Fruit fly (Drosophila melanogaster) whole organism, prepupa: ENCODE results near the gene CG33795.

Experiments
- Blimp-1 ChIP-seq: fragments of 200-800 bp; sonication (Bioruptor generic); optimal IDR thresholded peaks from 3 replicates; lab custom pipeline; 2017; ENCODE audit warnings: missing biosample characterization, missing genetic modification characterization, mild to moderate bottlenecking, moderate library complexity, missing genetic modification reagents
- CG10631 ChIP-seq: fragments of 200-800 bp; sonication (Bioruptor generic); optimal IDR thresholded peaks from 2 replicates; lab custom pipeline; 2016; ENCODE audit warnings: missing biosample characterization, missing genetic modification characterization
- CG10669 ChIP-seq: fragments of 200-800 bp; sonication (Bioruptor generic); optimal IDR thresholded peaks from 3 replicates; lab custom pipeline; 2018; ENCODE audit warnings: missing biosample characterization, mild to moderate bottlenecking, missing genetic modification characterization, moderate library complexity
- CG11294 ChIP-seq: fragments of 200-800 bp; sonication (Bioruptor generic); IDR thresholded peaks from 2 replicates; pipeline ENCODE4 v1.3.6; 2022; ENCODE audit warnings: missing biosample characterization, missing genetic modification characterization
- CG11762 ChIP-seq: fragments of 200-800 bp; sonication (Bioruptor generic); optimal IDR thresholded peaks from 3 replicates; lab custom pipeline; 2016; ENCODE audit warnings: missing biosample characterization, missing genetic modification characterization; ENCODE audit not compliant: insufficient read depth
- CG11902 ChIP-seq: fragments of 200-800 bp; sonication (Bioruptor generic); optimal IDR thresholded peaks from 3 replicates; lab custom pipeline; 2016; ENCODE audit warnings: missing biosample characterization, missing genetic modification characterization
- CG15336 ChIP-seq: fragments of 200-800 bp; sonication (Bioruptor generic); IDR thresholded peaks from 2 replicates; pipeline ENCODE4 v1.3.6; 2022; ENCODE audit warnings: missing biosample characterization, missing genetic modification characterization
- CG1621 ChIP-seq: fragments of 200-800 bp; sonication (Bioruptor generic); optimal IDR thresholded peaks from 3 replicates; lab custom pipeline; 2018; ENCODE audit warnings: missing biosample characterization, mild to moderate bottlenecking, missing genetic modification characterization
- CG3032 ChIP-seq: fragments of 200-800 bp; optimal IDR thresholded peaks from 2 replicates; lab custom pipeline; 2019; ENCODE audit warnings: missing biosample characterization, mild to moderate bottlenecking, missing genetic modification characterization, moderate library complexity
- CG31627 ChIP-seq: fragments of 200-800 bp; sonication (Bioruptor generic); optimal IDR thresholded peaks from 3 replicates; lab custom pipeline; 2016; ENCODE audit warnings: missing biosample characterization, missing genetic modification characterization
- CG32006 ChIP-seq: fragments of 200-800 bp; sonication (Bioruptor generic); optimal IDR thresholded peaks from 3 replicates; lab custom pipeline; 2017; ENCODE audit warnings: missing biosample characterization, mild to moderate bottlenecking, missing genetic modification characterization
- CG3919 ChIP-seq: fragments of 200-800 bp; sonication (Bioruptor generic); optimal IDR thresholded peaks from 3 replicates; lab custom pipeline; 2016; ENCODE audit warnings: missing biosample characterization, missing genetic modification characterization
- CG4318 ChIP-seq: fragments of 200-800 bp; sonication (Bioruptor generic); optimal IDR thresholded peaks from 3 replicates; lab custom pipeline; 2017; ENCODE audit warnings: missing biosample characterization, mild to moderate bottlenecking, missing genetic modification characterization
- CG6163 ChIP-seq: fragments of 200-800 bp; sonication (Bioruptor generic); IDR thresholded peaks from 3 replicates; pipeline ENCODE4 v1.3.6; 2022; ENCODE audit warnings: missing biosample characterization, missing genetic modification characterization
- CG6276 ChIP-seq: fragments of 200-800 bp; sonication (Bioruptor generic); optimal IDR thresholded peaks from 2 replicates; lab custom pipeline; 2017; ENCODE audit warnings: missing biosample characterization, mild to moderate bottlenecking, missing genetic modification characterization
- CG6792 ChIP-seq: fragments of 200-800 bp; sonication (Bioruptor generic); optimal IDR thresholded peaks from 3 replicates; lab custom pipeline; 2016; ENCODE audit warnings: missing biosample characterization, missing genetic modification characterization
- CG6808 ChIP-seq: fragments of 200-800 bp; sonication (Bioruptor generic); optimal IDR thresholded peaks from 3 replicates; lab custom pipeline; 2017; ENCODE audit warnings: missing biosample characterization, missing genetic modification characterization, mild to moderate bottlenecking, moderate library complexity, missing genetic modification reagents
- CG6854 ChIP-seq: fragments of 200-800 bp; sonication (Bioruptor generic); optimal IDR thresholded peaks from 2 replicates; lab custom pipeline; 2017; ENCODE audit warnings: missing biosample characterization, mild to moderate bottlenecking, missing genetic modification characterization
- CG7368 ChIP-seq: fragments of 200-800 bp; sonication (Bioruptor generic); optimal IDR thresholded peaks from 3 replicates; lab custom pipeline; 2016; ENCODE audit warnings: missing biosample characterization, missing genetic modification characterization
- CG8119 ChIP-seq: fragments of 200-800 bp; sonication (Bioruptor generic); IDR thresholded peaks from 3 replicates; pipeline ENCODE4 v1.3.6; 2022; ENCODE audit warnings: missing biosample characterization, missing genetic modification characterization
- CG8632 ChIP-seq: fragments of 200-800 bp; sonication (Bioruptor generic); optimal IDR thresholded peaks from 3 replicates; lab custom pipeline; 2016; ENCODE audit warnings: missing biosample characterization, missing genetic modification characterization
- Eip75B ChIP-seq: fragments of 200-800 bp; sonication (Bioruptor generic); optimal IDR thresholded peaks from 3 replicates; lab custom pipeline; 2016; ENCODE audit warnings: missing biosample characterization, missing genetic modification characterization
- Eip78C ChIP-seq: fragments of 200-800 bp; sonication (Bioruptor generic); peaks from one replicate; lab custom pipeline; 2016; ENCODE audit warnings: missing biosample characterization, missing genetic modification characterization
- Eip93F ChIP-seq: fragments of 200-800 bp; sonication (Bioruptor generic); optimal IDR thresholded peaks from 2 replicates; lab custom pipeline; 2016; ENCODE audit warnings: missing biosample characterization, mild to moderate bottlenecking, missing genetic modification characterization
- Ets21C ChIP-seq: fragments of 200-800 bp; sonication (Bioruptor generic); optimal IDR thresholded peaks from 3 replicates; lab custom pipeline; 2016; ENCODE audit warnings: missing biosample characterization, missing genetic modification characterization
- Ets96B ChIP-seq: fragments of 200-800 bp; optimal IDR thresholded peaks from 2 replicates; lab custom pipeline; 2019; ENCODE audit warnings: missing biosample characterization, mild to moderate bottlenecking, missing genetic modification characterization, moderate library complexity
- Hr4 ChIP-seq: fragments of 200-800 bp; sonication (Bioruptor generic); optimal IDR thresholded peaks from 3 replicates; lab custom pipeline; 2016; ENCODE audit warnings: missing biosample characterization, missing genetic modification characterization
- Lpt ChIP-seq: fragments of 200-800 bp; sonication (Bioruptor generic); optimal IDR thresholded peaks from 3 replicates; lab custom pipeline; 2016; ENCODE audit warnings: missing biosample characterization, missing genetic modification characterization
- Met ChIP-seq: fragments of 200-800 bp; sonication (Bioruptor generic); optimal IDR thresholded peaks from 3 replicates; lab custom pipeline; 2016; ENCODE audit warnings: missing biosample characterization, missing genetic modification characterization
- OdsH ChIP-seq: fragments of 200-800 bp; sonication (Bioruptor generic); optimal IDR thresholded peaks from 3 replicates; lab custom pipeline; 2016; ENCODE audit warnings: missing biosample characterization, missing genetic modification characterization
- Sox102F ChIP-seq: fragments of 200-800 bp; sonication (Bioruptor generic); optimal IDR thresholded peaks from 2 replicates; lab custom pipeline; 2016; ENCODE audit warnings: missing biosample characterization, mild to moderate bottlenecking, missing genetic modification characterization
- Sox14 ChIP-seq: fragments of 200-800 bp; sonication (Bioruptor generic); optimal IDR thresholded peaks from 3 replicates; lab custom pipeline; 2016; ENCODE audit warnings: missing biosample characterization, missing genetic modification characterization
- Sox15 ChIP-seq: fragments of 200-800 bp; sonication (Bioruptor generic); optimal IDR thresholded peaks from 3 replicates; lab custom pipeline; 2016; ENCODE audit warnings: missing biosample characterization, missing genetic modification characterization
- achi ChIP-seq: fragments of 200-800 bp; sonication (Bioruptor generic); optimal IDR thresholded peaks from 3 replicates; lab custom pipeline; 2016; ENCODE audit warnings: missing biosample characterization, missing genetic modification characterization
- acj6 ChIP-seq: fragments of 200-800 bp; sonication (Bioruptor generic); optimal IDR thresholded peaks from 3 replicates; lab custom pipeline; 2016; ENCODE audit warnings: missing biosample characterization, missing genetic modification characterization
- cyc ChIP-seq: fragments of 200-800 bp; sonication (Bioruptor generic); optimal IDR thresholded peaks from 3 replicates; lab custom pipeline; 2016; ENCODE audit warnings: missing biosample characterization, missing genetic modification characterization
- dac ChIP-seq: fragments of 200-800 bp; sonication (Bioruptor generic); optimal IDR thresholded peaks from 2 replicates; lab custom pipeline; 2017; ENCODE audit warnings: missing biosample characterization, mild to moderate bottlenecking, missing genetic modification characterization
- eg ChIP-seq: fragments of 200-800 bp; sonication (Bioruptor generic); IDR thresholded peaks from 3 replicates; pipeline ENCODE4 v1.3.6; 2022; ENCODE audit warnings: missing biosample characterization, missing genetic modification characterization
- esn ChIP-seq: fragments of 200-800 bp; sonication (Bioruptor generic); optimal IDR thresholded peaks from 2 replicates; lab custom pipeline; 2016; ENCODE audit warnings: missing biosample characterization, mild to moderate bottlenecking, missing genetic modification characterization, moderate library complexity
- net ChIP-seq: fragments of 200-800 bp; sonication (Bioruptor generic); optimal IDR thresholded peaks from 3 replicates; lab custom pipeline; 2016; ENCODE audit warnings: missing biosample characterization, missing genetic modification characterization
- pdm3 ChIP-seq: fragments of 200-800 bp; sonication (Bioruptor generic); optimal IDR thresholded peaks from 3 replicates; lab custom pipeline; 2016; ENCODE audit warnings: missing biosample characterization, missing genetic modification characterization
- salr ChIP-seq, 2 experiments: fragments of 200-800 bp; sonication (Bioruptor generic); optimal IDR thresholded peaks; 3 replicates each; lab custom pipeline; 2016 to 2018; ENCODE audit warnings: missing biosample characterization in 2 of 2, missing genetic modification characterization in 2 of 2, mild to moderate bottlenecking in 1 of 2
- spab ChIP-seq: fragments of 200-800 bp; sonication (Bioruptor generic); optimal IDR thresholded peaks from 2 replicates; lab custom pipeline; 2017; ENCODE audit warnings: missing biosample characterization, mild to moderate bottlenecking, missing genetic modification characterization, missing genetic modification reagents
- svp ChIP-seq: fragments of 200-800 bp; sonication (Bioruptor generic); peaks from one replicate; lab custom pipeline; 2016; ENCODE audit warnings: missing biosample characterization, missing genetic modification characterization
- topi ChIP-seq: fragments of 200-800 bp; sonication (Bioruptor generic); optimal IDR thresholded peaks from 3 replicates; lab custom pipeline; 2016; ENCODE audit warnings: missing biosample characterization, missing genetic modification characterization
- vri ChIP-seq: fragments of 200-800 bp; sonication (Bioruptor generic); optimal IDR thresholded peaks from 3 replicates; lab custom pipeline; 2016; ENCODE audit warnings: missing biosample characterization, mild to moderate bottlenecking, missing genetic modification characterization

Gene CG33795

DNA sequence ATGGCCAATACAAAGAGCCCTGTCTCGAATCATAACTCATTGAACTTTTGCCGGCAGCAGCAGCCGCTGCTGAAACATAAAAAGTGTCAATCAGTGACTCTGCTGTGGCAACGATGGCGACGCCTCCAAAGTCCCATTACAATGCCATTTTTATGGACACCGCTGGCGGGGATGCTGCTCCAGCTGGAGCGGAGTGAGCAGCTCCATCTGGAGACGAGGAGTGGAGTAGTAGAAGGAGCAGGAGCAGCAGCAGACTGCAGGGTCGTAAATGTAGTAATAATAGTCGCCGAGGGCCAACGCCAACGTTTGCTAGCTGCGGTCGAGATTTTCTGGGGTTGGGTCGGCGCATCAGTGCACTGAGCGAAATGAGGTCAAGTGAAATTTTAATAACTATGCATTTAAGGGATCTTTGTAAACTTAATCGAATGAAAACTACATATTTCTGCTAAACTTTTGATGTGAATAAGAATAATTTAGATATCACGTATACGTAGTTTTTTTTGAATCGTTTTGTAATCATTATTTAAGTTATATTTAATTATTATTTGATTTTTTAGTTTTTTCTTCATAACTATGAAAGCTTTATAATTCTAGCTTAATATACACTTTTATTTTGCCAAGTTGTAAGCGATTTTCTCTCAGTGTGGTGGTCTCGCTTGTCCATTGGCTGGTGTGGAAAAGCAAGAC lies 2.5 kb downstream of the CG33795 start (continued):
- TF ChIP-seq net (GFP tag; lab: Kevin White, UChicago) = no peak
- TF ChIP-seq CG4318 = no peak
- TF ChIP-seq CG8632 (GFP tag; lab: Kevin White, UChicago) = no peak
- no peak for TF ChIP-seq CG31627 (GFP tag; lab: Kevin White, UChicago)
- no peak for TF ChIP-seq eg (GFP tag; lab: Robert Waterston, UW)
- peak; percentile 46 for TF ChIP-seq CG3919 (GFP tag; lab: Kevin White, UChicago)
- TF ChIP-seq Lpt (GFP tag; lab: Kevin White, UChicago) = peak; percentile 26
- TF ChIP-seq Ets96B = peak; percentile 60
- no peak for TF ChIP-seq Eip93F
- TF ChIP-seq CG11902 (GFP tag; lab: Kevin White, UChicago) = no peak
- no peak for TF ChIP-seq topi
- TF ChIP-seq Hr4 (GFP tag; lab: Kevin White, UChicago) = no peak
- TF ChIP-seq CG32006 (GFP tag; lab: Kevin White, UChicago) = peak; percentile 46
- no peak for TF ChIP-seq Met
- TF ChIP-seq CG6854 (GFP tag; lab: Kevin White, UChicago) = no peak
- TF ChIP-seq pdm3 = peak; percentile 2
- no peak for TF ChIP-seq CG6276 (GFP tag; lab: Kevin White, UChicago)
- TF ChIP-seq Blimp-1 (GFP tag; lab: Kevin White, UChicago) = no peak
- TF ChIP-seq cyc (GFP tag; lab: Kevin White, UChicago) = no peak
- no peak for TF ChIP-seq CG6163 (GFP tag; lab: Robert Waterston, UW)
- peak; percentile 4 for TF ChIP-seq acj6 (GFP tag; lab: Kevin White, UChicago)
- TF ChIP-seq OdsH (GFP tag; lab: Kevin White, UChicago) = peak; percentile 23
- no peak for TF ChIP-seq CG15336
- TF ChIP-seq Sox15 = no peak
- TF ChIP-seq Sox102F (GFP tag; lab: Kevin White, UChicago) = no peak
- TF ChIP-seq CG7368 = peak; percentile 6
- no peak for TF ChIP-seq CG11294 (GFP tag; lab: Robert Waterston, UW)
- no peak for TF ChIP-seq Ets21C (GFP tag; lab: Kevin White, UChicago)
- no peak for TF ChIP-seq CG8119 (GFP tag; lab: Robert Waterston, UW)
- peak; percentile 40 for TF ChIP-seq CG10631 (GFP tag; lab: Kevin White, UChicago)
- TF ChIP-seq dac = no peak

- TF ChIP-seq vri = no peak
- peak; percentile 69 for TF ChIP-seq svp (GFP tag; lab: Kevin White, UChicago)
- no peak for TF ChIP-seq CG4318
- peak; percentile 3 for TF ChIP-seq Sox102F (GFP tag; lab: Kevin White, UChicago)
- peak; percentile 13 for TF ChIP-seq Sox14
- peak; percentile 58 for TF ChIP-seq CG8632 (GFP tag; lab: Kevin White, UChicago)
- peak; percentile 64 for TF ChIP-seq Ets96B
- TF ChIP-seq net (GFP tag; lab: Kevin White, UChicago) = no peak
- TF ChIP-seq CG7368 = no peak
- peak; percentile 53 for TF ChIP-seq acj6 (GFP tag; lab: Kevin White, UChicago)
- no peak for TF ChIP-seq eg (GFP tag; lab: Robert Waterston, UW)
- TF ChIP-seq OdsH (GFP tag; lab: Kevin White, UChicago) = peak; percentile 33
- TF ChIP-seq CG3032 (tag; lab: Kevin White, UChicago) = peak; percentile 50
- no peak for TF ChIP-seq CG11294 (GFP tag; lab: Robert Waterston, UW)
- peak; percentile 21 for TF ChIP-seq topi
- TF ChIP-seq CG31627 (GFP tag; lab: Kevin White, UChicago) = no peak
- no peak for TF ChIP-seq spab (GFP tag; lab: Kevin White, UChicago)
- TF ChIP-seq CG6792 (GFP tag; lab: Kevin White, UChicago) = peak; percentile 3
- peak; percentile 32 for TF ChIP-seq CG10669 (GFP tag; lab: Kevin White, UChicago)
- no peak for TF ChIP-seq Sox15
- no peak for TF ChIP-seq CG11762
- TF ChIP-seq esn (GFP tag; lab: Kevin White, UChicago) = peak; percentile 48
- TF ChIP-seq Eip75B (GFP tag; lab: Kevin White, UChicago) = no peak
- TF ChIP-seq salr (GFP tag; optimal IDR thresholded peaks at IDR 0.05; lab: Kevin White, UChicago) = no peak
- TF ChIP-seq cyc (GFP tag; lab: Kevin White, UChicago) = no peak
- TF ChIP-seq CG3919 (GFP tag; lab: Kevin White, UChicago) = peak; percentile 57
- peak; percentile 2 for TF ChIP-seq CG10631 (GFP tag; lab: Kevin White, UChicago)
- peak; percentile 80 for TF ChIP-seq Eip78C (GFP tag; lab: Kevin White, UChicago)
- no peak for TF ChIP-seq CG1621
- peak; percentile 45 for TF ChIP-seq achi (GFP tag; lab: Kevin White, UChicago)
- TF ChIP-seq CG6808 (GFP tag; lab: Kevin White, UChicago) = peak; percentile 25
- peak; percentile 15 for TF ChIP-seq CG32006 (GFP tag; lab: Kevin White, UChicago)
These were observed 3.3 kb downstream of the CG33795 start for dm6 chr3L:16167723-16168386.
